Fruit fly (Drosophila melanogaster): Measurements from ENCODE around the gene Cht7.

Gene Cht7

dm6 chr3L:3095590-3095989 lies 11.2 kb downstream of the Cht7 start:
- no peak for TF ChIP-seq noc (tag; optimal IDR thresholded peaks at IDR 0.05)

dm6 chr3L:3090581-3091345 lies 16.0 kb downstream of the Cht7 start:
- TF ChIP-seq noc (tag; optimal IDR thresholded peaks at IDR 0.05): peak; percentile 14

- TF ChIP-seq noc (tag; optimal IDR thresholded peaks at IDR 0.05): no peak
Measured at dm6 chr3L:3089012-3089411, 17.7 kb downstream of the Cht7 start.

- TF ChIP-seq noc (tag; optimal IDR thresholded peaks at IDR 0.05): peak; percentile 10
Measured at dm6 chr3L:3083329-3084083, 23.3 kb downstream of the Cht7 start.

dm6 chr3L:3081966-3082516 lies 24.7 kb downstream of the Cht7 start:
- TF ChIP-seq noc (tag; optimal IDR thresholded peaks at IDR 0.05): no peak

dm6 chr3L:3081146-3081872 lies 25.4 kb downstream of the Cht7 start:
- TF ChIP-seq noc (tag; optimal IDR thresholded peaks at IDR 0.05): peak; percentile 99

- TF ChIP-seq noc (tag; optimal IDR thresholded peaks at IDR 0.05): no peak
Measured at dm6 chr3L:3080084-3080994, 26.4 kb downstream of the Cht7 start.

- TF ChIP-seq noc (tag; optimal IDR thresholded peaks at IDR 0.05): no peak
Measured at dm6 chr3L:3079156-3079495, 27.6 kb downstream of the Cht7 start.

- TF ChIP-seq noc (tag; optimal IDR thresholded peaks at IDR 0.05): peak; percentile 34
Measured at dm6 chr3L:3078398-3079155, 28.2 kb downstream of the Cht7 start.

- TF ChIP-seq noc (tag; optimal IDR thresholded peaks at IDR 0.05): peak; percentile 72
Measured at dm6 chr3L:3077568-3078107, 29.1 kb downstream of the Cht7 start.

dm6 chr3L:3076954-3077353 lies 29.8 kb downstream of the Cht7 start:
- TF ChIP-seq noc (tag; optimal IDR thresholded peaks at IDR 0.05): no peak

- TF ChIP-seq noc (tag; optimal IDR thresholded peaks at IDR 0.05): no peak
Measured at dm6 chr3L:3074805-3075204, 32.0 kb downstream of the Cht7 start.

dm6 chr3L:3074380-3074779 lies 32.4 kb downstream of the Cht7 start:
- no peak for TF ChIP-seq noc (tag; optimal IDR thresholded peaks at IDR 0.05)

- TF ChIP-seq noc (tag; optimal IDR thresholded peaks at IDR 0.05): no peak
Measured at dm6 chr3L:3073460-3073859, 33.3 kb downstream of the Cht7 start.

Measured in whole organism, larva.